Fruit fly (Drosophila melanogaster) whole organism, wandering third instar larva: Measurements from ENCODE around the gene CG13068.

Experiments used
- Abd-B ChIP-seq: fragments of >200 bp; optimal IDR thresholded peaks from 2 replicates; lab custom pipeline; 2017; ENCODE audit warnings: missing biosample characterization, missing genetic modification characterization
- CG9705 ChIP-seq: fragments of 200-800 bp; sonication (Bioruptor generic); optimal IDR thresholded peaks from 2 replicates; lab custom pipeline; 2018; ENCODE audit warnings: missing biosample characterization, mild to moderate bottlenecking, missing genetic modification characterization
- CrebA ChIP-seq: fragments of 200-800 bp; sonication (Bioruptor generic); optimal IDR thresholded peaks from 2 replicates; lab custom pipeline; 2016; ENCODE audit warnings: missing biosample characterization, mild to moderate bottlenecking, missing genetic modification characterization, borderline replicate concordance
- Dfd ChIP-seq: fragments of >200 bp; optimal IDR thresholded peaks from 2 replicates; lab custom pipeline; 2017; ENCODE audit warnings: missing biosample characterization, missing genetic modification characterization
- Dif ChIP-seq: fragments of 200-275, 200-300 bp; sonication (Bioruptor generic); optimal IDR thresholded peaks from 2 replicates; lab custom pipeline; 2018; ENCODE audit warnings: missing biosample characterization, missing genetic modification characterization; ENCODE audit not compliant: partially characterized antibody
- HLH106 ChIP-seq: fragments of 200-800 bp; optimal IDR thresholded peaks from 3 replicates; lab custom pipeline; 2019; ENCODE audit warnings: missing biosample characterization, mild to moderate bottlenecking, missing genetic modification characterization, moderate library complexity
- Hnf4 ChIP-seq: fragments of 200-800 bp; sonication (Bioruptor generic); optimal IDR thresholded peaks from 2 replicates; lab custom pipeline; 2016; ENCODE audit warnings: missing biosample characterization, mild to moderate bottlenecking, missing genetic modification characterization
- Hr78 ChIP-seq: fragments of >200 bp; optimal IDR thresholded peaks from 2 replicates; lab custom pipeline; 2017; ENCODE audit warnings: missing biosample characterization, missing genetic modification characterization
- Hr83 ChIP-seq: fragments of 200-300 bp; sonication (Bioruptor generic); optimal IDR thresholded peaks from 2 replicates; lab custom pipeline; 2016; ENCODE audit warnings: missing biosample characterization, mild to moderate bottlenecking, missing genetic modification characterization, moderate library complexity; ENCODE audit not compliant: poor library complexity, severe bottlenecking
- Jra ChIP-seq: sonication (Bioruptor generic); optimal IDR thresholded peaks from 2 replicates; lab custom pipeline; 2016; ENCODE audit warnings: missing biosample characterization, missing genetic modification characterization
- Myc ChIP-seq: fragments of >200 bp; optimal IDR thresholded peaks from 2 replicates; lab custom pipeline; 2017
- N ChIP-seq: fragments of >200 bp; optimal IDR thresholded peaks from 2 replicates; lab custom pipeline; 2018; ENCODE audit warnings: missing biosample characterization, missing external identifiers, missing genetic modification characterization
- OdsH ChIP-seq: fragments of 200-800 bp; sonication (Bioruptor generic); optimal IDR thresholded peaks from 2 replicates; lab custom pipeline; 2016; ENCODE audit warnings: missing biosample characterization, mild to moderate bottlenecking, missing genetic modification characterization
- Rel ChIP-seq, 2 experiments: fragments of 200-800 bp; sonication (Bioruptor generic) in 1 of 2; optimal IDR thresholded peaks; 2 replicates in 1 of 2; 3 replicates in 1 of 2; lab custom pipeline; 2016 to 2019; ENCODE audit warnings: mild to moderate bottlenecking in 2 of 2, missing biosample characterization in 2 of 2, missing genetic modification characterization in 2 of 2, moderate library complexity in 1 of 2
- Sp1 ChIP-seq: fragments of 200-800 bp; sonication (Bioruptor generic); optimal IDR thresholded peaks from 3 replicates; lab custom pipeline; 2019; ENCODE audit warnings: missing biosample characterization, mild to moderate bottlenecking, missing genetic modification characterization, moderate library complexity
- Vsx2 ChIP-seq: fragments of 200-300, 225-300 bp; sonication (Bioruptor generic); optimal IDR thresholded peaks from 2 replicates; lab custom pipeline; 2018; ENCODE audit warnings: missing biosample characterization, missing genetic modification characterization; ENCODE audit not compliant: partially characterized antibody
- br ChIP-seq: fragments of 200-800 bp; sonication (Bioruptor generic); optimal IDR thresholded peaks from 2 replicates; lab custom pipeline; 2016; ENCODE audit warnings: missing biosample characterization, missing genetic modification characterization
- brk ChIP-seq: fragments of 200-800 bp; sonication (Bioruptor generic); optimal IDR thresholded peaks from 2 replicates; lab custom pipeline; 2016; ENCODE audit warnings: missing biosample characterization, mild to moderate bottlenecking, missing genetic modification characterization
- dl ChIP-seq, 2 experiments: fragments of 175-275, 200-275 bp in 1 of 2; fragments of 200-275 bp in 1 of 2; sonication (Bioruptor generic); optimal IDR thresholded peaks; lab custom pipeline; 2018; ENCODE audit warnings: mild to moderate bottlenecking in 2 of 2, missing biosample characterization in 2 of 2, missing genetic modification characterization in 2 of 2, moderate library complexity in 2 of 2; ENCODE audit not compliant: partially characterized antibody in 2 of 2, insufficient read depth in 1 of 2
- dmrt93B ChIP-seq: fragments of 200-800 bp; sonication (Bioruptor generic); optimal IDR thresholded peaks from 2 replicates; lab custom pipeline; 2018; ENCODE audit warnings: missing biosample characterization, mild to moderate bottlenecking, missing genetic modification characterization
- ey ChIP-seq: fragments of 200-800 bp; sonication (Bioruptor generic); optimal IDR thresholded peaks from 2 replicates; lab custom pipeline; 2016; ENCODE audit warnings: missing biosample characterization, missing genetic modification characterization
- foxo ChIP-seq, 2 experiments: fragments of 200-800 bp; sonication (Bioruptor generic); optimal IDR thresholded peaks; 2 replicates in 1 of 2; 3 replicates in 1 of 2; lab custom pipeline; 2016 to 2017; ENCODE audit warnings: missing biosample characterization in 2 of 2, missing genetic modification characterization in 2 of 2
- fru ChIP-seq: fragments of 200-800 bp; sonication (Bioruptor generic); optimal IDR thresholded peaks from 3 replicates; lab custom pipeline; 2016; ENCODE audit warnings: missing biosample characterization, mild to moderate bottlenecking, missing genetic modification characterization
- h ChIP-seq: fragments of 200-800 bp; sonication (Bioruptor generic); optimal IDR thresholded peaks from 3 replicates; lab custom pipeline; 2016; ENCODE audit warnings: missing biosample characterization, mild to moderate bottlenecking, missing genetic modification characterization
- jim ChIP-seq: fragments of 175-275, 200-325 bp; sonication (Bioruptor generic); optimal IDR thresholded peaks from 2 replicates; lab custom pipeline; 2016; ENCODE audit warnings: missing biosample characterization, mild to moderate bottlenecking, missing genetic modification characterization
- lola ChIP-seq: fragments of >200 bp; optimal IDR thresholded peaks from 2 replicates; lab custom pipeline; 2017; ENCODE audit warnings: missing biosample characterization, missing genetic modification characterization
- pan ChIP-seq: fragments of >200 bp; optimal IDR thresholded peaks from 2 replicates; lab custom pipeline; 2017
- psq ChIP-seq: fragments of 200-800 bp; sonication (Bioruptor generic); optimal IDR thresholded peaks from 3 replicates; lab custom pipeline; 2017; ENCODE audit warnings: missing biosample characterization, mild to moderate bottlenecking, missing genetic modification characterization, moderate library complexity
- rgr ChIP-seq: fragments of 200-800 bp; sonication (Bioruptor generic); optimal IDR thresholded peaks from 3 replicates; lab custom pipeline; 2016; ENCODE audit warnings: missing biosample characterization, mild to moderate bottlenecking, missing genetic modification characterization
- sage ChIP-seq: fragments of 200-800 bp; sonication (Bioruptor generic); optimal IDR thresholded peaks from 2 replicates; lab custom pipeline; 2016; ENCODE audit warnings: missing biosample characterization, mild to moderate bottlenecking, missing genetic modification characterization
- tai ChIP-seq: sonication (Bioruptor generic); optimal IDR thresholded peaks from 2 replicates; lab custom pipeline; 2016; ENCODE audit warnings: missing biosample characterization, missing genetic modification characterization
- usp ChIP-seq: fragments of >200 bp; optimal IDR thresholded peaks from 2 replicates; lab custom pipeline; 2017; ENCODE audit warnings: missing biosample characterization, missing genetic modification characterization

The CG13068 gene

dm6 chr3L:16228659-16229205 lies 40.5 kb upstream of the CG13068 start, which contains the start of gene Tmx3 (continued):
- TF ChIP-seq Hnf4 (GFP tag; lab: Kevin White, UChicago): peak; percentile 82
- TF ChIP-seq psq (GFP tag; lab: Kevin White, UChicago): peak; percentile 85
- TF ChIP-seq Hr83 (GFP tag; lab: Kevin White, UChicago): peak; percentile 86
- TF ChIP-seq jim (GFP tag; lab: Kevin White, UChicago): peak; percentile 22

DNA sequence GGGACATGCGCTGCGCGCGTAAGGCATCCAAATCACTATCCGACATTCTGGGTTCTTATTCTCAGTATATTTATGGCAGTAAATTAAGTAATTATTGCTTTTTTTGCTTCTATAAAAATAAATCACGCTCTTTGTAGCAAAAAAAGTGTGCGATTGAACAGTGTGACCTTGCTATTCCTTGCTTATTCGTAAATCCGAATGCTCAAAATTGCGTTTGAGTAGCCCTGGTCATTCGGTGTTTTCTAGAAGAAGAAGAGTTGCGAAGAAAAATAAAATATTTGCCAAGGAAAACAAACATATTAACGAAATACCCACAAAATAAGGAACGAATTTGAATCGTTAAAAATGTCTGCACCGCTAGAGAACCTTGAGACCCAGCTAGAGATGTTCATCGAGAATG lies 37.3 kb upstream of the CG13068 start, which contains the start of the genes PDCD-5 and MED10:
TSS of gene PDCD-5 (minus strand) at position 182 of the 400 bp plus-strand sequence.
TSS of gene MED10 (plus strand) at position 228 of the 400 bp plus-strand sequence.
- TF ChIP-seq fru (GFP tag; lab: Kevin White, UChicago) (no peak), usp (no peak), CrebA (GFP tag; lab: Kevin White, UChicago) (no peak), Dif (GFP tag; lab: Kevin White, UChicago) (peak; percentile 0), dmrt93B (GFP tag; lab: Kevin White, UChicago) (no peak), OdsH (GFP tag; lab: Kevin White, UChicago) (peak; percentile 3), Myc (lab: Kevin White, UChicago) (peak; percentile 29), N (no peak), pan (lab: Kevin White, UChicago) (no peak), Dfd (no peak), CG9705 (GFP tag; lab: Kevin White, UChicago) (no peak), HLH106 (tag; lab: Kevin White, UChicago) (peak; percentile 39), rgr (GFP tag; lab: Kevin White, UChicago) (peak; percentile 12), Hr78 (GFP tag; lab: Kevin White, UChicago) (no peak), Sp1 (GFP tag; lab: Kevin White, UChicago) (peak; percentile 39), br (no peak), sage (no peak), Rel (GFP tag; optimal IDR thresholded peaks at IDR 0.05; lab: Kevin White, UChicago) (no peak), Rel (tag; optimal IDR thresholded peaks at IDR 0.05; lab: Kevin White, UChicago) (peak; percentile 65), Hnf4 (GFP tag; lab: Kevin White, UChicago) (no peak), Hr83 (GFP tag; lab: Kevin White, UChicago) (peak; percentile 30), foxo (GFP tag; optimal IDR thresholded peaks at IDR 0.05; lab: Kevin White, UChicago) (no peak), ey (GFP tag; lab: Kevin White, UChicago) (no peak), h (GFP tag; lab: Kevin White, UChicago) (no peak)

dm6 chr3L:16232924-16233323 lies 36.3 kb upstream of the CG13068 start, which contains the start of gene Hsc20:
TSS of gene Hsc20 (plus strand) at chr3L:16233127.
- TF ChIP-seq Sp1 (GFP tag; lab: Kevin White, UChicago): no peak
- TF ChIP-seq Abd-B: no peak
- TF ChIP-seq tai: no peak
- TF ChIP-seq, all 38 proteins: peak for 0

- TF ChIP-seq dl (GFP tag; optimal IDR thresholded peaks at IDR 0.05; lab: Kevin White, UChicago; ENCODE audit: insufficient read depth in 1 of 2, partially characterized antibody in 2 of 2) (no peak), psq (GFP tag; lab: Kevin White, UChicago) (no peak), Dif (GFP tag; lab: Kevin White, UChicago) (no peak), brk (GFP tag; lab: Kevin White, UChicago) (no peak), rgr (GFP tag; lab: Kevin White, UChicago) (peak; percentile 21), Vsx2 (no peak), ey (GFP tag; lab: Kevin White, UChicago) (no peak), dmrt93B (GFP tag; lab: Kevin White, UChicago) (no peak), Rel (GFP tag; optimal IDR thresholded peaks at IDR 0.05; lab: Kevin White, UChicago) (no peak), Rel (tag; optimal IDR thresholded peaks at IDR 0.05; lab: Kevin White, UChicago) (peak; percentile 96), sage (no peak), Jra (GFP tag; lab: Kevin White, UChicago) (no peak), Dfd (no peak), Sp1 (GFP tag; lab: Kevin White, UChicago) (no peak), N (no peak), lola (no peak), HLH106 (tag; lab: Kevin White, UChicago) (no peak), h (GFP tag; lab: Kevin White, UChicago) (peak; percentile 32)
- TF ChIP-seq, all 38 proteins: peak for 3
Observed at dm6 chr3L:16233850-16234494, 35.2 kb upstream of the CG13068 start.
